Fruit fly (Drosophila melanogaster): ENCODE measurements around the gene CG3078.
A peak's percentile ranks its signal among the peaks of the same experiment; 100 is the strongest.

CG3078 gene

DNA sequence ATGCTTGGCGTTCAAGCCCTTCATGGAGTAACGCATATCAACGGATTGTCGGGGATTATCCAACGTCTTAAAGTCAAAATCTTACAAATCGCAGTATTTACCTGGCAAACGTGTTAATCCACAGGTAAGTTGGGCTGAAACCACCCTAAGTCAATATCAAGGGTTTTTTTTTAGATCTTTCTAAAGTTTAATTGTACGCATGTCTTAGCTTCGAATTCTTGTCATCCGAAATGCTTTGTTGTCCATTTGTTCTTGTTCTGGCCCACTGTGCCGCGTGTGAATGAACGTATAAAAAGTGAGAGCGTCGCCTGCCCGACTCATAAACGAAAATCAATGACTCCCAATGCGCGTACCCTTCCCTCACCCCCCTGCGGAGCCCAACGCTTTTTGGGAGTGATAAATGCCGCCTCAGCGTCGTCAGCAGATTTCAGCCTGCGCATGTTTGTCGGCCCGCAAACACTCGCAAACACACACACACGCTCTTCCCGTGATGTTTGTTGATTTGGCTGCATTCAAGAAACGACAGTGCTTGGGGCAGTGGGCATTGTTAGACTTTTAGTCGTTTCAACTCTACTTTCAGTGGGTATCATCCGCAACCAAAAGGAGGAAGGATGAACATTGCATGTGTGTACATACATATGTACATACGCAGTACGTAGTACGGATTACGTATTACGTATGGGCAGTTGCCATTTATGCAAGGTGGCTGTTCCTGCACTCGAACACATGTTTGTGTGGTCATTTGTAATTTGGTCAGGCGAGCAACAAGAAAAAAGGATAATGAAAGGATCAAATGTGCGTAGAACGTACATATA, 36.8 kb upstream of the CG3078 start:
- TF ChIP-seq ey (GFP tag; optimal IDR thresholded peaks at IDR 0.05) (peak; percentile 95), Vsx2 (GFP tag; optimal IDR thresholded peaks at IDR 0.05; ENCODE audit: partially characterized antibody) (no peak), fru (GFP tag; optimal IDR thresholded peaks at IDR 0.05) (peak; percentile 97), GATAd (GFP tag; optimal IDR thresholded peaks at IDR 0.05) (no peak), Hr78 (GFP tag; optimal IDR thresholded peaks at IDR 0.05) (no peak), CG32264 (GFP tag; optimal IDR thresholded peaks at IDR 0.05) (peak; percentile 83), woc (GFP tag; optimal IDR thresholded peaks at IDR 0.05) (peak; percentile 97), dmrt93B (GFP tag; optimal IDR thresholded peaks at IDR 0.05) (peak; percentile 96), foxo (GFP tag; optimal IDR thresholded peaks at IDR 0.05) (peak; percentile 80 to 95), br (GFP tag; optimal IDR thresholded peaks at IDR 0.05) (peak; percentile 95), Sp1 (GFP tag; optimal IDR thresholded peaks at IDR 0.05) (peak; percentile 97), OdsH (GFP tag; optimal IDR thresholded peaks at IDR 0.05) (peak; percentile 91), brk (GFP tag; optimal IDR thresholded peaks at IDR 0.05) (no peak), Dif (GFP tag; optimal IDR thresholded peaks at IDR 0.05; ENCODE audit: partially characterized antibody) (peak; percentile 52), tai (GFP tag; optimal IDR thresholded peaks at IDR 0.05) (peak; percentile 78), dsf (GFP tag; optimal IDR thresholded peaks at IDR 0.05; ENCODE audit: borderline replicate concordance) (no peak), dl (GFP tag; optimal IDR thresholded peaks at IDR 0.05; ENCODE audit: insufficient read depth in 1 of 2, partially characterized antibody in 2 of 2) (peak in 1 of 2 experiments; percentile 46), Myc (optimal IDR thresholded peaks at IDR 0.05) (no peak), HLH106 (tag; optimal IDR thresholded peaks at IDR 0.05) (peak; percentile 95), Dfd (GFP tag; optimal IDR thresholded peaks at IDR 0.05) (no peak), lola (GFP tag; optimal IDR thresholded peaks at IDR 0.05) (no peak), sv (GFP tag; optimal IDR thresholded peaks at IDR 0.05) (peak; percentile 81), Hr83 (GFP tag; optimal IDR thresholded peaks at IDR 0.05; ENCODE audit: poor library complexity, severe bottlenecking) (peak; percentile 71), CG9705 (GFP tag; optimal IDR thresholded peaks at IDR 0.05) (peak; percentile 96), h (GFP tag; optimal IDR thresholded peaks at IDR 0.05) (peak; percentile 92), Abd-B (GFP tag; optimal IDR thresholded peaks at IDR 0.05) (no peak), Hnf4 (GFP tag; optimal IDR thresholded peaks at IDR 0.05) (peak; percentile 49), Mio (GFP tag; optimal IDR thresholded peaks at IDR 0.05) (peak; percentile 48), pan (optimal IDR thresholded peaks at IDR 0.05) (no peak), N (GFP tag; optimal IDR thresholded peaks at IDR 0.05) (no peak), Jra (GFP tag; optimal IDR thresholded peaks at IDR 0.05) (peak; percentile 81), rgr (GFP tag; optimal IDR thresholded peaks at IDR 0.05) (peak; percentile 89), usp (GFP tag; optimal IDR thresholded peaks at IDR 0.05) (peak; percentile 16), sage (GFP tag; optimal IDR thresholded peaks at IDR 0.05) (no peak), jim (GFP tag; optimal IDR thresholded peaks at IDR 0.05) (no peak), psq (GFP tag; optimal IDR thresholded peaks at IDR 0.05) (peak; percentile 89), CrebA (GFP tag; optimal IDR thresholded peaks at IDR 0.05; ENCODE audit: borderline replicate concordance) (peak; percentile 53), Rel (GFP tag; optimal IDR thresholded peaks at IDR 0.05) (peak; percentile 19), Rel (tag; optimal IDR thresholded peaks at IDR 0.05) (peak; percentile 79)

DNA sequence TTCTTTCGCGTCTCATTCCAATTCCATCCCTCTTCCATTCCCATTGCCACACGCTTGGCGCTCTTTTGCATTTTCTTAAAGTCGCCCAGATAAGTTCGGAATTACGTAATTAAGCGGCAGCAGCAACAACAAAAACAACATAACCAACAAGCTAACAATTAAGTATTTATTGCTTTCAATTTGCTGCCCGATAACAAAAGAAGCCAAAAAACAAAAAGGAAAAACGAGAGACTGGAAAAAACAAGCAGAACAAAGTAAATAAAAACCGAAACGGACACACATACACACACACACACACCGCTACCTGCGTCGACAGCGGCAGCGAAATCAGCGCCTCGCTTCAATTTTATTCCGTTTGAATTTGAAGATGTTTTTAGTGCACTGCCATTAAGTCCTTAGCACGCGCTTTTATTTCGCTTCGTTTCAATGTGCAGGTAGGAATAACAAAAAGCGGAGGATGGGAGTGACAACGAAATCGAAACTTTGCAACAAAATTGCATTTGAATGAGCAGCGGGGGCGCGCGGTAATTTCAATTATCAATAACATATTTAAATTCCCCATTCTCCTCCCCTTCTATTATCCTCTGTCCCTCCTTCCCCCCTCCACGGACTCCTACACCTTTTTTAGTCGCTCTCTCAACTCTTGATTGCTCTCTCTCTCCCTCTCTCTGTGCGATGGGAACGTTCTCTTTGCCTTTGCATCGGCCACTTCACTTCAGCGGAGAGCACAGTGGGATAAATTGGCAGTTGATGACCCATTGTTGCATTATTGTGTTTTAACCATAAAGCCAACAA, 36.0 kb upstream of the CG3078 start, which contains the start of gene Raf:
Gene Raf, plus strand, starts transcription at position 32 of the 795 bp plus-strand sequence.
- TF ChIP-seq psq (GFP tag; optimal IDR thresholded peaks at IDR 0.05) (no peak), CG32264 (GFP tag; optimal IDR thresholded peaks at IDR 0.05) (no peak), Mio (GFP tag; optimal IDR thresholded peaks at IDR 0.05) (no peak), Dif (GFP tag; optimal IDR thresholded peaks at IDR 0.05; ENCODE audit: partially characterized antibody) (peak; percentile 91), N (GFP tag; optimal IDR thresholded peaks at IDR 0.05) (no peak), GATAd (GFP tag; optimal IDR thresholded peaks at IDR 0.05) (no peak), Sp1 (GFP tag; optimal IDR thresholded peaks at IDR 0.05) (peak; percentile 25), usp (GFP tag; optimal IDR thresholded peaks at IDR 0.05) (no peak), Rel (GFP tag; optimal IDR thresholded peaks at IDR 0.05) (no peak), Rel (tag; optimal IDR thresholded peaks at IDR 0.05) (peak; percentile 30), jim (GFP tag; optimal IDR thresholded peaks at IDR 0.05) (peak; percentile 68), tai (GFP tag; optimal IDR thresholded peaks at IDR 0.05) (no peak), foxo (GFP tag; optimal IDR thresholded peaks at IDR 0.05) (no peak), Dfd (GFP tag; optimal IDR thresholded peaks at IDR 0.05) (no peak), Jra (GFP tag; optimal IDR thresholded peaks at IDR 0.05) (no peak), Abd-B (GFP tag; optimal IDR thresholded peaks at IDR 0.05) (no peak), HLH106 (tag; optimal IDR thresholded peaks at IDR 0.05) (no peak), sage (GFP tag; optimal IDR thresholded peaks at IDR 0.05) (no peak), Vsx2 (GFP tag; optimal IDR thresholded peaks at IDR 0.05; ENCODE audit: partially characterized antibody) (no peak), pan (optimal IDR thresholded peaks at IDR 0.05) (no peak), fru (GFP tag; optimal IDR thresholded peaks at IDR 0.05) (no peak), dl (GFP tag; optimal IDR thresholded peaks at IDR 0.05; ENCODE audit: insufficient read depth in 1 of 2, partially characterized antibody in 2 of 2) (peak; percentile 67 to 91), Hr83 (GFP tag; optimal IDR thresholded peaks at IDR 0.05; ENCODE audit: poor library complexity, severe bottlenecking) (no peak), ey (GFP tag; optimal IDR thresholded peaks at IDR 0.05) (no peak), OdsH (GFP tag; optimal IDR thresholded peaks at IDR 0.05) (no peak), Hnf4 (GFP tag; optimal IDR thresholded peaks at IDR 0.05) (peak; percentile 58), sv (GFP tag; optimal IDR thresholded peaks at IDR 0.05) (no peak), h (GFP tag; optimal IDR thresholded peaks at IDR 0.05) (no peak), dmrt93B (GFP tag; optimal IDR thresholded peaks at IDR 0.05) (no peak), CrebA (GFP tag; optimal IDR thresholded peaks at IDR 0.05; ENCODE audit: borderline replicate concordance) (peak; percentile 0), brk (GFP tag; optimal IDR thresholded peaks at IDR 0.05) (no peak), Myc (optimal IDR thresholded peaks at IDR 0.05) (no peak)

All from whole organism, wandering third instar larva.